Worm (Caenorhabditis elegans): ENCODE results near the gene ugt-21.

Gene ugt-21

ce11 chrIV:9525682-9526416 is 25.7 kb downstream of the ugt-21 start, which contains the start of gene elo-1 (continued):
- TF ChIP-seq T20F7.1 (GFP tag; optimal IDR thresholded peaks at IDR 0.05): peak; percentile 72
- peak; percentile 53 for TF ChIP-seq nhr-77 (tag; optimal IDR thresholded peaks at IDR 0.05)
- TF ChIP-seq mdl-1 (tag; optimal IDR thresholded peaks at IDR 0.05): peak in 1 of 2 experiments; percentile 38
- peak; percentile 83 for TF ChIP-seq hlh-11 (tag; optimal IDR thresholded peaks at IDR 0.05)

- TF ChIP-seq daf-19 (GFP tag; conservative IDR thresholded peaks at IDR 0.05): no peak
- no peak for TF ChIP-seq nhr-76 (tag; optimal IDR thresholded peaks at IDR 0.05)
- no peak for TF ChIP-seq unc-39 (tag; optimal IDR thresholded peaks at IDR 0.05)
- peak; percentile 38; the same call in 1 of the 2 replicates for TF ChIP-seq dmd-6 (GFP tag; IDR thresholded peaks at IDR 0.05)
- TF ChIP-seq arid-1 (GFP tag; conservative IDR thresholded peaks at IDR 0.05): no peak
- no peak for TF ChIP-seq ces-1 (GFP tag; optimal IDR thresholded peaks at IDR 0.05)
- no peak for TF ChIP-seq Y105C5A.15 (GFP tag; IDR thresholded peaks at IDR 0.05)
- TF ChIP-seq dve-1 (tag; optimal IDR thresholded peaks at IDR 0.05; ENCODE audit: insufficient read depth): peak; percentile 60
- no peak for TF ChIP-seq nhr-10 (tag; optimal IDR thresholded peaks at IDR 0.05)
- TF ChIP-seq mxl-3 (GFP tag; optimal IDR thresholded peaks at IDR 0.05): no peak
- TF ChIP-seq zag-1 (tag; optimal IDR thresholded peaks at IDR 0.05): no peak
- no peak for TF ChIP-seq F10B5.3 (tag; optimal IDR thresholded peaks at IDR 0.05)
- TF ChIP-seq unc-62 (GFP tag; optimal IDR thresholded peaks at IDR 0.05 in 1 of 2): no peak
- TF ChIP-seq unc-62 (tag; optimal IDR thresholded peaks at IDR 0.05): no peak
- peak; percentile 60 for TF ChIP-seq nhr-77 (tag; optimal IDR thresholded peaks at IDR 0.05)
- TF ChIP-seq F26F4.8 (GFP tag; conservative IDR thresholded peaks at IDR 0.05): no peak
- TF ChIP-seq php-3 (GFP tag; IDR thresholded peaks at IDR 0.05): no peak
- no peak for TF ChIP-seq gei-8 (GFP tag; optimal IDR thresholded peaks at IDR 0.05)
- no peak for TF ChIP-seq lin-13 (GFP tag; optimal IDR thresholded peaks at IDR 0.05)
- no peak for TF ChIP-seq F49E8.2 (tag; optimal IDR thresholded peaks at IDR 0.05; ENCODE audit: borderline replicate concordance)
- TF ChIP-seq nhr-11 (tag; optimal IDR thresholded peaks at IDR 0.05): no peak
- no peak for TF ChIP-seq mdl-1 (tag; optimal IDR thresholded peaks at IDR 0.05)
- no peak for TF ChIP-seq zfp-3 (GFP tag; conservative IDR thresholded peaks at IDR 0.05)
- no peak for TF ChIP-seq D1046.2 (GFP tag; IDR thresholded peaks at IDR 0.05)
- TF ChIP-seq Y48G9A.11 (GFP tag; IDR thresholded peaks at IDR 0.05): no peak
- TF ChIP-seq egl-27 (tag; optimal IDR thresholded peaks at IDR 0.05): no peak
- peak; percentile 27 for TF ChIP-seq nhr-48 (tag; optimal IDR thresholded peaks at IDR 0.05)
- no peak for TF ChIP-seq tra-1 (GFP tag; IDR thresholded peaks at IDR 0.05)
- TF ChIP-seq ztf-11 (tag; optimal IDR thresholded peaks at IDR 0.05): no peak
- no peak for TF ChIP-seq daf-16 (GFP tag; optimal IDR thresholded peaks at IDR 0.05)
- TF ChIP-seq daf-16 (tag; optimal IDR thresholded peaks at IDR 0.05): peak; percentile 15
- no peak for TF ChIP-seq aha-1 (tag)
- no peak for TF ChIP-seq nhr-41 (GFP tag; IDR thresholded peaks at IDR 0.05)
- peak; percentile 9 for TF ChIP-seq nhr-6 (tag; optimal IDR thresholded peaks at IDR 0.05)
- TF ChIP-seq madf-5 (GFP tag; IDR thresholded peaks at IDR 0.05): 0 out of 4 replicates have a peak, but pooled peaks of 1 of the 2 experiments have one; percentile 36
- TF ChIP-seq T20F7.1 (GFP tag; optimal IDR thresholded peaks at IDR 0.05): peak; percentile 47
- TF ChIP-seq daf-8 (GFP tag; IDR thresholded peaks at IDR 0.05): no peak
- TF ChIP-seq skn-1 (tag; optimal IDR thresholded peaks at IDR 0.05): no peak
- TF ChIP-seq nhr-28 (tag; optimal IDR thresholded peaks at IDR 0.05): peak; percentile 55
- peak; percentile 52 for TF ChIP-seq hlh-11 (tag; optimal IDR thresholded peaks at IDR 0.05)
- TF ChIP-seq lin-15B (tag; optimal IDR thresholded peaks at IDR 0.05): no peak
- TF ChIP-seq ztf-7 (tag; optimal IDR thresholded peaks at IDR 0.05): no peak
- no peak for TF ChIP-seq mes-2 (tag; optimal IDR thresholded peaks at IDR 0.05; ENCODE audit: poor library complexity, severe bottlenecking)
- no peak for TF ChIP-seq R02D3.7 (tag; optimal IDR thresholded peaks at IDR 0.05)
- TF ChIP-seq nhr-102 (tag; optimal IDR thresholded peaks at IDR 0.05): no peak
- peak; percentile 32 for TF ChIP-seq pqm-1 (tag; optimal IDR thresholded peaks at IDR 0.05)
These were observed 26.9 kb downstream of the ugt-21 start for ce11 chrIV:9527002-9527401.
